Worm (Caenorhabditis elegans): ENCODE results near the gene phlp-2.

Gene phlp-2

ce11 chrIII:4247571-4247970 lies 38.3 kb downstream of the phlp-2 start, which contains the start of gene Y44F5A.1:
TSS of gene Y44F5A.1 (minus strand) at chrIII:4247671.
- no peak for TF ChIP-seq sup-37 (GFP tag; optimal IDR thresholded peaks at IDR 0.05)
- no peak for TF ChIP-seq alr-1 (tag; optimal IDR thresholded peaks at IDR 0.05; ENCODE audit: borderline replicate concordance)
- TF ChIP-seq F16B12.6 (tag; optimal IDR thresholded peaks at IDR 0.05): no peak
- no peak for TF ChIP-seq nhr-76 (tag; optimal IDR thresholded peaks at IDR 0.05)
- TF ChIP-seq fkh-10 (GFP tag; optimal IDR thresholded peaks at IDR 0.05): no peak

ce11 chrIII:4257896-4258295 lies 48.6 kb downstream of the phlp-2 start:
- TF ChIP-seq nhr-20 (tag; optimal IDR thresholded peaks at IDR 0.05) (no peak), ceh-90 (tag; optimal IDR thresholded peaks at IDR 0.05) (no peak), lin-15B (tag; optimal IDR thresholded peaks at IDR 0.05) (no peak)

- TF ChIP-seq ceh-8 (GFP tag; optimal IDR thresholded peaks at IDR 0.05) (no peak), ets-5 (GFP tag; IDR thresholded peaks at IDR 0.05) (no peak), fkh-4 (tag; optimal IDR thresholded peaks at IDR 0.05; ENCODE audit: borderline replicate concordance) (no peak), ces-1 (GFP tag; optimal IDR thresholded peaks at IDR 0.05) (no peak), rnt-1 (tag; optimal IDR thresholded peaks at IDR 0.05) (no peak), unc-30 (tag; optimal IDR thresholded peaks at IDR 0.05) (no peak), nhr-85 (tag) (no peak), lin-14 (GFP tag; optimal IDR thresholded peaks at IDR 0.05) (no peak), elt-2 (tag; optimal IDR thresholded peaks at IDR 0.05) (no peak), xbp-1 (tag; optimal IDR thresholded peaks at IDR 0.05) (no peak), zag-1 (tag; optimal IDR thresholded peaks at IDR 0.05) (no peak)
Observed at ce11 chrIII:4263048-4263447, 53.8 kb downstream of the phlp-2 start, which contains the start of gene T08A11.1. TSS of gene T08A11.1 (minus strand) at chrIII:4263148.

- TF ChIP-seq vab-15 (tag; optimal IDR thresholded peaks at IDR 0.05) (no peak), efl-1 (optimal IDR thresholded peaks at IDR 0.05) (no peak), efl-1 (GFP tag; optimal IDR thresholded peaks at IDR 0.05 in 1 of 2) (peak in 1 of 2 experiments; percentile 70)
Observed at ce11 chrIII:4265892-4266291, 56.6 kb downstream of the phlp-2 start.
